Fruit fly (Drosophila melanogaster) whole organism, embryonic: ENCODE measurements around the gene CG10584.

ENCODE experiments used
- CG10274 ChIP-seq: fragments of 200-800 bp; sonication (Bioruptor generic); optimal IDR thresholded peaks from 3 replicates; lab custom pipeline; 2017; ENCODE audit warnings: missing biosample characterization, mild to moderate bottlenecking, missing genetic modification characterization
- CG10431 ChIP-seq: fragments of 200-800 bp; sonication (Bioruptor generic); optimal IDR thresholded peaks from 3 replicates; lab custom pipeline; 2018; ENCODE audit warnings: missing biosample characterization, mild to moderate bottlenecking, missing genetic modification characterization
- CG10543 ChIP-seq: fragments of 200-800 bp; sonication (Bioruptor generic); optimal IDR thresholded peaks from 3 replicates; lab custom pipeline; 2017; ENCODE audit warnings: missing biosample characterization, mild to moderate bottlenecking, missing genetic modification characterization, moderate library complexity
- CG10654 ChIP-seq: fragments of 200-800 bp; sonication (Bioruptor generic); optimal IDR thresholded peaks from 2 replicates; lab custom pipeline; 2016; ENCODE audit warnings: missing biosample characterization, missing genetic modification characterization
- CG1233 ChIP-seq: fragments of 200-800 bp; sonication (Bioruptor generic); optimal IDR thresholded peaks from 4 replicates; lab custom pipeline; 2018; ENCODE audit warnings: missing biosample characterization, mild to moderate bottlenecking, missing genetic modification characterization
- CG12391 ChIP-seq: fragments of 200-800 bp; sonication (Bioruptor generic); optimal IDR thresholded peaks from 3 replicates; lab custom pipeline; 2018; ENCODE audit warnings: missing biosample characterization, mild to moderate bottlenecking, missing genetic modification characterization, moderate library complexity
- CG13287 ChIP-seq: fragments of 200-800 bp; sonication (Bioruptor generic); IDR thresholded peaks from 2 replicates; pipeline ENCODE4 v1.3.6; 2022; ENCODE audit warnings: missing biosample characterization, missing genetic modification characterization; ENCODE audit not compliant: partially characterized antibody
- CG13424 ChIP-seq: fragments of 200-800 bp; sonication (Bioruptor generic); optimal IDR thresholded peaks from 2 replicates; lab custom pipeline; 2019; ENCODE audit warnings: missing biosample characterization, mild to moderate bottlenecking, missing genetic modification characterization, moderate library complexity
- CG14441 ChIP-seq: fragments of 200-800 bp; sonication (Bioruptor generic); IDR thresholded peaks from 2 replicates; pipeline ENCODE4 v1.3.6; 2022; ENCODE audit warnings: missing biosample characterization, missing genetic modification characterization
- CG18599 ChIP-seq: fragments of 200-800 bp; sonication (Bioruptor generic); optimal IDR thresholded peaks from 3 replicates; lab custom pipeline; 2017; ENCODE audit warnings: missing biosample characterization, missing genetic modification characterization, mild to moderate bottlenecking, moderate library complexity, missing genetic modification reagents
- CG2120 ChIP-seq: fragments of 200-800 bp; sonication (Bioruptor generic); optimal IDR thresholded peaks from 3 replicates; lab custom pipeline; 2016; ENCODE audit warnings: missing biosample characterization, missing genetic modification characterization
- CG2678 ChIP-seq: fragments of 200-800 bp; sonication (Bioruptor generic); optimal IDR thresholded peaks from 3 replicates; lab custom pipeline; 2019; ENCODE audit warnings: missing biosample characterization, mild to moderate bottlenecking, missing genetic modification characterization, moderate library complexity
- CG32767 ChIP-seq: fragments of 200-800 bp; sonication (Bioruptor generic); IDR thresholded peaks from 2 replicates; pipeline ENCODE4 v1.3.6; 2022; ENCODE audit warnings: missing biosample characterization, missing genetic modification characterization
- CG32772 ChIP-seq: fragments of 200-800 bp; sonication (Bioruptor generic); IDR thresholded peaks from 2 replicates; pipeline ENCODE4 v1.3.6; 2022; ENCODE audit warnings: missing biosample characterization, missing genetic modification characterization
- CG33213 ChIP-seq: fragments of 200-800 bp; sonication (Bioruptor generic); optimal IDR thresholded peaks from 3 replicates; lab custom pipeline; 2016; ENCODE audit warnings: missing biosample characterization, missing genetic modification characterization
- CG34224 ChIP-seq: fragments of 200-800 bp; sonication (Bioruptor generic); IDR thresholded peaks from 3 replicates; pipeline ENCODE4 v1.3.6; 2022; ENCODE audit warnings: missing biosample characterization, missing genetic modification characterization; ENCODE audit not compliant: partially characterized antibody
- CG34422 ChIP-seq: fragments of 200-800 bp; sonication (Bioruptor generic); IDR thresholded peaks from 3 replicates; pipeline ENCODE4 v1.3.6; 2022; ENCODE audit warnings: missing biosample characterization, missing genetic modification characterization
- CG43689 ChIP-seq: fragments of 200-800 bp; sonication (Bioruptor generic); IDR thresholded peaks from 2 replicates; pipeline ENCODE4 v1.3.6; 2022; ENCODE audit warnings: missing biosample characterization, missing genetic modification characterization
- CG6254 ChIP-seq: fragments of 200-800 bp; sonication (Bioruptor generic); optimal IDR thresholded peaks from 3 replicates; lab custom pipeline; 2017; ENCODE audit warnings: mild to moderate bottlenecking, missing biosample characterization, missing genetic modification reagents, missing genetic modification characterization
- CG7786 ChIP-seq: fragments of 200-800 bp; sonication (Bioruptor generic); optimal IDR thresholded peaks from 2 replicates; lab custom pipeline; 2016; ENCODE audit warnings: missing biosample characterization, missing genetic modification characterization
- CG8290 ChIP-seq, 3 experiments: fragments of 200-800 bp; sonication (Bioruptor generic); optimal IDR thresholded peaks; 2 replicates each; lab custom pipeline; 2016 to 2019; ENCODE audit warnings: missing biosample characterization in 3 of 3, missing genetic modification characterization in 3 of 3, mild to moderate bottlenecking in 2 of 3, moderate library complexity in 1 of 3
- CG9727 ChIP-seq: fragments of 200-800 bp; sonication (Bioruptor generic); optimal IDR thresholded peaks from 3 replicates; lab custom pipeline; 2017; ENCODE audit warnings: missing biosample characterization, mild to moderate bottlenecking, missing genetic modification characterization
- CG9797 ChIP-seq: fragments of 200-800 bp; sonication (Bioruptor generic); optimal IDR thresholded peaks from 3 replicates; lab custom pipeline; 2018; ENCODE audit warnings: missing biosample characterization, mild to moderate bottlenecking, missing genetic modification characterization
- CHES-1-like ChIP-seq: fragments of 200-800 bp; sonication (Bioruptor generic); optimal IDR thresholded peaks from 2 replicates; lab custom pipeline; 2016; ENCODE audit warnings: missing biosample characterization, missing genetic modification characterization
- Chrac-16 ChIP-seq: fragments of 200-800 bp; sonication (Bioruptor generic); optimal IDR thresholded peaks from 3 replicates; lab custom pipeline; 2016; ENCODE audit warnings: missing biosample characterization, missing genetic modification characterization
- Dip3 ChIP-seq: fragments of 200-800 bp; sonication (Bioruptor generic); optimal IDR thresholded peaks from 3 replicates; lab custom pipeline; 2016; ENCODE audit warnings: missing biosample characterization, missing genetic modification characterization
- Elba2 ChIP-seq: fragments of 200-800 bp; sonication (Bioruptor generic); optimal IDR thresholded peaks from 3 replicates; lab custom pipeline; 2016; ENCODE audit warnings: missing biosample characterization, missing genetic modification characterization
- Ets97D ChIP-seq: fragments of 200-800 bp; sonication (Bioruptor generic); optimal IDR thresholded peaks from 3 replicates; lab custom pipeline; 2016; ENCODE audit warnings: missing biosample characterization, missing genetic modification characterization
- Lhr ChIP-seq: fragments of 200-800 bp; sonication (Bioruptor generic); optimal IDR thresholded peaks from 3 replicates; lab custom pipeline; 2017; ENCODE audit warnings: mild to moderate bottlenecking, missing biosample characterization, missing genetic modification reagents, missing genetic modification characterization
- Nf-YC ChIP-seq: fragments of 200-800 bp; optimal IDR thresholded peaks from 3 replicates; lab custom pipeline; 2019; ENCODE audit warnings: missing biosample characterization, mild to moderate bottlenecking, missing genetic modification characterization, moderate library complexity
- NfI ChIP-seq: fragments of 200-800 bp; sonication (Bioruptor generic); optimal IDR thresholded peaks from 3 replicates; lab custom pipeline; 2018; ENCODE audit warnings: missing biosample characterization, mild to moderate bottlenecking, missing genetic modification characterization, moderate library complexity
- Ptx1 ChIP-seq: fragments of 200-800 bp; sonication (Bioruptor generic); IDR thresholded peaks from 2 replicates; pipeline ENCODE4 v1.3.6; 2022; ENCODE audit warnings: missing biosample characterization, missing genetic modification characterization
- Rfx ChIP-seq: fragments of 200-800 bp; sonication (Bioruptor generic); IDR thresholded peaks from 2 replicates; pipeline ENCODE4 v1.3.6; 2022; ENCODE audit warnings: missing biosample characterization, missing genetic modification characterization
- Vsx1 ChIP-seq: fragments of 200-800 bp; sonication (Bioruptor generic); optimal IDR thresholded peaks from 2 replicates; lab custom pipeline; 2017; ENCODE audit warnings: missing biosample characterization, mild to moderate bottlenecking, missing genetic modification characterization, missing genetic modification reagents
- crp ChIP-seq, 2 experiments: fragments of 200-800 bp; sonication (Bioruptor generic); optimal IDR thresholded peaks; 2 replicates in 1 of 2; 3 replicates in 1 of 2; lab custom pipeline; 2017; ENCODE audit warnings: missing biosample characterization in 2 of 2, missing genetic modification characterization in 2 of 2, mild to moderate bottlenecking in 1 of 2, moderate library complexity in 1 of 2
- da ChIP-seq: fragments of 200-800 bp; sonication (Bioruptor generic); optimal IDR thresholded peaks from 2 replicates; lab custom pipeline; 2016; ENCODE audit warnings: missing biosample characterization, missing genetic modification characterization
- dati ChIP-seq: fragments of 200-800 bp; sonication (Bioruptor generic); IDR thresholded peaks from 2 replicates; pipeline ENCODE4 v1.3.6; 2022; ENCODE audit warnings: missing biosample characterization, missing genetic modification characterization
- esg ChIP-seq: fragments of 200-800 bp; sonication (Bioruptor generic); conservative IDR thresholded peaks from 2 replicates; pipeline ENCODE4 v1.3.6; 2022; ENCODE audit warnings: missing biosample characterization, missing genetic modification characterization
- gcm ChIP-seq: fragments of 200-800 bp; sonication (Bioruptor generic); optimal IDR thresholded peaks from 2 replicates; lab custom pipeline; 2019; ENCODE audit warnings: missing biosample characterization, mild to moderate bottlenecking, missing genetic modification characterization, moderate library complexity
- insv ChIP-seq, 2 experiments: fragments of 200-800 bp; sonication (Bioruptor generic); optimal IDR thresholded peaks; 3 replicates each; lab custom pipeline; 2016 to 2018; ENCODE audit warnings: missing biosample characterization in 2 of 2, missing genetic modification characterization in 2 of 2
- jumu ChIP-seq: fragments of 200-800 bp; sonication (Bioruptor generic); optimal IDR thresholded peaks from 3 replicates; lab custom pipeline; 2016; ENCODE audit warnings: missing biosample characterization, missing genetic modification characterization
- ken ChIP-seq: fragments of 200-800 bp; sonication (Bioruptor generic); IDR thresholded peaks from 3 replicates; pipeline ENCODE4 v1.3.6; 2022; ENCODE audit warnings: missing biosample characterization, missing genetic modification characterization
- lmd ChIP-seq: fragments of 200-800 bp; sonication (Bioruptor generic); IDR thresholded peaks from 2 replicates; pipeline ENCODE4 v1.3.6; 2022; ENCODE audit warnings: missing biosample characterization, missing genetic modification characterization
- pfk ChIP-seq: fragments of 200-800 bp; sonication (Bioruptor generic); optimal IDR thresholded peaks from 2 replicates; lab custom pipeline; 2018; ENCODE audit warnings: missing biosample characterization, mild to moderate bottlenecking, missing genetic modification characterization, moderate library complexity
- schlank ChIP-seq: fragments of 200-800 bp; sonication (Bioruptor generic); optimal IDR thresholded peaks from 2 replicates; lab custom pipeline; 2018; ENCODE audit warnings: missing biosample characterization, mild to moderate bottlenecking, missing genetic modification characterization
- sima ChIP-seq: fragments of 200-800 bp; sonication (Bioruptor generic); optimal IDR thresholded peaks from 2 replicates; lab custom pipeline; 2016; ENCODE audit warnings: missing biosample characterization, missing genetic modification characterization
- tin ChIP-seq: fragments of 200-800 bp; sonication (Bioruptor generic); optimal IDR thresholded peaks from 3 replicates; lab custom pipeline; 2016; ENCODE audit warnings: missing biosample characterization, missing genetic modification characterization
- trem ChIP-seq: fragments of 200-800 bp; optimal IDR thresholded peaks from 3 replicates; lab custom pipeline; 2019; ENCODE audit warnings: missing biosample characterization, mild to moderate bottlenecking, missing genetic modification characterization, moderate library complexity
- unpg ChIP-seq: fragments of 200-800 bp; sonication (Bioruptor generic); optimal IDR thresholded peaks from 3 replicates; lab custom pipeline; 2018; ENCODE audit warnings: missing biosample characterization, mild to moderate bottlenecking, missing genetic modification characterization, moderate library complexity

The CG10584 gene

DNA sequence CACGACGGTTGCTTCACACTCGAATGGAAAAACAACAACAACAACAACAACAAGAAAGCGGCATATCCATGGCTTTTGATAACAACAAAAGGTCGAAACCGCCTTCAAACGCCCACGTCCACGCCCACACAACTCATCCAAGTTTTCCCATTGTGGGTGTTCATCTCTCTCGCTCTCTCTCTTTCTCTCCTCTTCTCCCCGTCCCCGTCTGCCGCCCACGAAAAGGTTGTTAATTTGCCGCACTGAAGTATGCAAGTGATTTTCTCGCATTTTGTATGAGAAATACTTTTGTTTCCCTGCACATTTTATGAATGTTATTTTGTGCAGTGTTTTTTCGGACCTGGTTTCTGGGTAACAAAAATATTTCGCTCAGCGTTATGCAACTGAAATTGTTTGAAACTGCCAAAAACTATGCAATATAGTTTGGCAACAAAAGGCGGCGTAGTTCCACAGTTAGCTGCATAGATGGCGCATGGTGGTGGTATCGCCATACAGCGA, 18.3 kb upstream of the CG10584 start (continued):
- TF ChIP-seq CG6254 (GFP tag; lab: Kevin White, UChicago) (peak; percentile 7), CG13424 (tag; lab: Kevin White, UChicago) (peak; percentile 24), esg (GFP tag; lab: Robert Waterston, UW) (no peak), insv (GFP tag; optimal IDR thresholded peaks at IDR 0.05; lab: Kevin White, UChicago) (no peak), CHES-1-like (peak; percentile 49), CG8290 (GFP tag; optimal IDR thresholded peaks at IDR 0.05; lab: Kevin White, UChicago) (peak; percentile 59), CG8290 (tag; optimal IDR thresholded peaks at IDR 0.05; lab: Kevin White, UChicago) (peak; percentile 51 to 83), Rfx (GFP tag; lab: Robert Waterston, UW) (peak; percentile 57), trem (peak; percentile 12), dati (GFP tag; lab: Robert Waterston, UW) (0 out of 2 replicates have a peak, but pooled peaks have one; percentile 41), Nf-YC (peak; percentile 42), CG12391 (tag; lab: Kevin White, UChicago) (peak; percentile 39), CG18599 (GFP tag; lab: Kevin White, UChicago) (peak; percentile 17), CG14441 (GFP tag; lab: Robert Waterston, UW) (peak; percentile 32; the same call in 1 of the 2 replicates), CG1233 (GFP tag; lab: Kevin White, UChicago) (peak; percentile 5), lmd (no peak), CG32767 (GFP tag; lab: Robert Waterston, UW) (no peak), Ptx1 (GFP tag; lab: Robert Waterston, UW) (0 out of 2 replicates have a peak, but pooled peaks have one; percentile 6), CG10274 (GFP tag; lab: Kevin White, UChicago) (no peak), CG43689 (GFP tag; lab: Robert Waterston, UW) (no peak), CG10543 (peak; percentile 17), Ets97D (peak; percentile 32), CG2120 (GFP tag; lab: Kevin White, UChicago) (peak; percentile 13), CG34224 (GFP tag; lab: Robert Waterston, UW) (no peak; the same call in 2 of the 3 replicates), Chrac-16 (GFP tag; lab: Kevin White, UChicago) (no peak), CG10431 (no peak), CG33213 (peak; percentile 71), CG7786 (no peak), Vsx1 (GFP tag; lab: Kevin White, UChicago) (no peak), gcm (GFP tag; lab: Kevin White, UChicago) (peak; percentile 51), schlank (no peak), CG10654 (GFP tag; lab: Kevin White, UChicago) (no peak), CG32772 (GFP tag; lab: Robert Waterston, UW) (no peak), Lhr (GFP tag; lab: Kevin White, UChicago) (peak; percentile 75), crp (GFP tag; optimal IDR thresholded peaks at IDR 0.05; lab: Kevin White, UChicago) (no peak), Dip3 (GFP tag; lab: Kevin White, UChicago) (no peak), da (GFP tag; lab: Kevin White, UChicago) (no peak), CG34422 (0 out of 3 replicates have a peak, but pooled peaks have one; percentile 25), unpg (GFP tag; lab: Kevin White, UChicago) (peak; percentile 1), jumu (GFP tag; lab: Kevin White, UChicago) (peak; percentile 4), CG2678 (tag; lab: Kevin White, UChicago) (peak; percentile 12), ken (GFP tag; lab: Robert Waterston, UW) (no peak), pfk (no peak), CG9727 (GFP tag; lab: Kevin White, UChicago) (peak; percentile 0), tin (GFP tag; lab: Kevin White, UChicago) (no peak), NfI (GFP tag; lab: Kevin White, UChicago) (peak; percentile 25), CG9797 (GFP tag; lab: Kevin White, UChicago) (no peak), CG13287 (GFP tag; lab: Robert Waterston, UW) (peak; percentile 58), Elba2 (peak; percentile 35), sima (no peak)
